Fruit fly (Drosophila melanogaster) S2 (cell line): ENCODE measurements around the gene CG6923.

Experiments used
- CG8478 ChIP-seq: fragments of >200 bp; optimal IDR thresholded peaks from 2 replicates; lab custom pipeline; 2018
- CTCF ChIP-seq, 2 experiments: fragments of >200 bp; optimal IDR thresholded peaks; 2 replicates each; lab custom pipeline; 2018

CG6923 gene

dm6 chr3R:11756762-11757161, 6.9 kb upstream of the CG6923 start:
- TF ChIP-seq CG8478 (lab: Kevin White, UChicago) (no peak), CTCF (optimal IDR thresholded peaks at IDR 0.05; lab: Kevin White, UChicago) (no peak)

dm6 chr3R:11751756-11752155, 1.9 kb upstream of the CG6923 start:
- TF ChIP-seq CTCF (optimal IDR thresholded peaks at IDR 0.05; lab: Kevin White, UChicago) (no peak), CG8478 (lab: Kevin White, UChicago) (no peak)

dm6 chr3R:11750294-11750432, 334 bp upstream of the CG6923 start, which contains the start of gene CG43062:
TSS of gene CG43062 (plus strand) at chr3R:11750333.
- no peak for TF ChIP-seq CTCF (optimal IDR thresholded peaks at IDR 0.05; lab: Kevin White, UChicago)
- TF ChIP-seq CG8478 (lab: Kevin White, UChicago) = no peak

- no peak for TF ChIP-seq CG8478 (lab: Kevin White, UChicago)
- TF ChIP-seq CTCF (optimal IDR thresholded peaks at IDR 0.05; lab: Kevin White, UChicago) = no peak
These were observed 8.1 kb downstream of the CG6923 start, which contains the start of the genes Blm and CG14722 for dm6 chr3R:11741730-11742203. TSS of gene Blm (minus strand) at chr3R:11741783. TSS of gene CG14722 (plus strand) at chr3R:11741890.

- TF ChIP-seq CTCF (optimal IDR thresholded peaks at IDR 0.05; lab: Kevin White, UChicago) (no peak), CG8478 (lab: Kevin White, UChicago) (no peak)
These were observed 14.5 kb downstream of the CG6923 start, which contains the start of gene CG14721 for dm6 chr3R:11735337-11735736. TSS of gene CG14721 (plus strand) at chr3R:11735447.

- TF ChIP-seq CTCF (optimal IDR thresholded peaks at IDR 0.05; lab: Kevin White, UChicago) (no peak), CG8478 (lab: Kevin White, UChicago) (no peak)
These were observed 28.2 kb downstream of the CG6923 start, which contains the start of gene CG12594 for dm6 chr3R:11721593-11721992. TSS of gene CG12594 (plus strand) at chr3R:11721734.

dm6 chr3R:11711376-11711775, 38.5 kb downstream of the CG6923 start, which contains the start of gene CG14720:
TSS of gene CG14720 (plus strand) at chr3R:11711676.
- TF ChIP-seq CG8478 (lab: Kevin White, UChicago) (no peak), CTCF (optimal IDR thresholded peaks at IDR 0.05; lab: Kevin White, UChicago) (no peak)

- no peak for TF ChIP-seq CTCF (optimal IDR thresholded peaks at IDR 0.05; lab: Kevin White, UChicago)
- TF ChIP-seq CG8478 (lab: Kevin White, UChicago) = no peak
These were observed 46.1 kb downstream of the CG6923 start, which contains the start of gene I-t for dm6 chr3R:11703730-11704129. TSS of gene I-t (plus strand) at chr3R:11704030.

dm6 chr3R:11700314-11700713, 49.5 kb downstream of the CG6923 start, which contains the start of gene CG14718:
TSS of gene CG14718 (plus strand) at chr3R:11700614.
- TF ChIP-seq CG8478 (lab: Kevin White, UChicago) (no peak), CTCF (optimal IDR thresholded peaks at IDR 0.05; lab: Kevin White, UChicago) (no peak)

dm6 chr3R:11696209-11696608, 53.6 kb downstream of the CG6923 start, which contains the start of gene CG14717:
TSS of gene CG14717 (plus strand) at chr3R:11696509.
- TF ChIP-seq CTCF (optimal IDR thresholded peaks at IDR 0.05; lab: Kevin White, UChicago) (no peak), CG8478 (lab: Kevin White, UChicago) (no peak)

- TF ChIP-seq CTCF (optimal IDR thresholded peaks at IDR 0.05; lab: Kevin White, UChicago) (peak in 1 of 2 experiments; percentile 66), CG8478 (lab: Kevin White, UChicago) (no peak)
These were observed 55.2 kb downstream of the CG6923 start, which contains the start of gene Fer3 for dm6 chr3R:11694311-11695305. TSS of gene Fer3 (minus strand) at chr3R:11694311.
